Fruit fly (Drosophila melanogaster): ENCODE data around the gene Sry-alpha.

The Sry-alpha gene

DNA sequence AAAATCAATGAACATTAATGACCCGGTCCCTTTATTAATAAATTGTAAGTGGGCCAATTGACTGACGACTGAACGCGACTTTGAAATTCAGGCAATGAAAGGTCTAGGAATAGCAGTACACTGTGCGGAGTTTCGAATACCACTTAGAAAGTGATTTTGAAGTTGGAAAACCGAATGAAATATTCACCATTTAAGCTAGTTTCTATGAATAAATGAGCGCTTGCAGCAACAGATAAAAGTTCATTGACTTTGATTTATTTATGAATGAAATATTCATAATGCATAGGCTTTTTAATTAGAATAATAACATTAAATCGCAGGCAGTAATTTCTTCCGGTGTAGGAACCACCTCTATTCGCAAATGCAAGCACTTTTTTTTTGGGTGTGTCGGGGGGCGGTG, 18.5 kb upstream of the Sry-alpha start:
- no peak for TF ChIP-seq CG17801 (GFP tag; optimal IDR thresholded peaks at IDR 0.05; ENCODE audit: partially characterized antibody)

dm6 chr3R:30021559-30022451, 17.7 kb upstream of the Sry-alpha start, which contains the start of gene Mgat2:
Gene Mgat2, minus strand, starts transcription at chr3R:30022221.
- TF ChIP-seq CG17801 (GFP tag; optimal IDR thresholded peaks at IDR 0.05; ENCODE audit: partially characterized antibody) = peak; percentile 36

dm6 chr3R:30022452-30023028, 17.0 kb upstream of the Sry-alpha start, which contains the start of the genes RpS28a and Axn:
Gene RpS28a, minus strand, starts transcription at chr3R:30022648.
Gene Axn, plus strand, starts transcription at chr3R:30022842.
- TF ChIP-seq CG17801 (GFP tag; optimal IDR thresholded peaks at IDR 0.05; ENCODE audit: partially characterized antibody) = no peak

DNA sequence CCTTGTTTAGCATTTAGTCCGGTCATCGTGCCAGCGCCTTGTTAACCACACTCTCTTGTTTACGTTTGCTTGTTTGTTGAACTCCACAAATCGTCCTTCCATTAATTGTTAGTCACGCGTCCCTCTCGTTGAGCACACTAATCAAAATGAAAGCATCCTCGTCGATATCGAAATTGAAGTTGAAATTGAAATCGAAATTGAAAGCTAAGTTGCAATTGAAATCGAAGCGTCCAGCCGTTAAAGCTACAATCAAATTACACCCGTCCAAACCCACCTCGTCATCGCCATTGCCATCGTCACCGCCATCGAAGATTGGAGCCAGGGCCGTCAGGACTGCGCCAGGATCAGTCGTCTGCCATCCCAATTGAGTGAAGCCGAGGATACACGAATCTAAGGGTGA, 16.1 kb upstream of the Sry-alpha start:
- no peak for TF ChIP-seq CG17801 (GFP tag; optimal IDR thresholded peaks at IDR 0.05; ENCODE audit: partially characterized antibody)

dm6 chr3R:30030061-30030460, 9.5 kb upstream of the Sry-alpha start:
- TF ChIP-seq CG17801 (GFP tag; optimal IDR thresholded peaks at IDR 0.05; ENCODE audit: partially characterized antibody) = no peak

- no peak for TF ChIP-seq CG17801 (GFP tag; optimal IDR thresholded peaks at IDR 0.05; ENCODE audit: partially characterized antibody)
Observed at dm6 chr3R:30032281-30032680, 7.2 kb upstream of the Sry-alpha start.

dm6 chr3R:30036609-30037008, 2.9 kb upstream of the Sry-alpha start, which contains the start of gene ZIPIC:
Gene ZIPIC, minus strand, starts transcription at chr3R:30036870.
- no peak for TF ChIP-seq CG17801 (GFP tag; optimal IDR thresholded peaks at IDR 0.05; ENCODE audit: partially characterized antibody)

- TF ChIP-seq CG17801 (GFP tag; optimal IDR thresholded peaks at IDR 0.05; ENCODE audit: partially characterized antibody) = no peak
Observed at dm6 chr3R:30037630-30038029, 1.9 kb upstream of the Sry-alpha start, which contains the start of gene ocn. Gene ocn, minus strand, starts transcription at chr3R:30037730.

dm6 chr3R:30038628-30039027, 891 bp upstream of the Sry-alpha start, which contains the start of gene janB:
Gene janB, minus strand, starts transcription at chr3R:30038728.
- TF ChIP-seq CG17801 (GFP tag; optimal IDR thresholded peaks at IDR 0.05; ENCODE audit: partially characterized antibody) = no peak

DNA sequence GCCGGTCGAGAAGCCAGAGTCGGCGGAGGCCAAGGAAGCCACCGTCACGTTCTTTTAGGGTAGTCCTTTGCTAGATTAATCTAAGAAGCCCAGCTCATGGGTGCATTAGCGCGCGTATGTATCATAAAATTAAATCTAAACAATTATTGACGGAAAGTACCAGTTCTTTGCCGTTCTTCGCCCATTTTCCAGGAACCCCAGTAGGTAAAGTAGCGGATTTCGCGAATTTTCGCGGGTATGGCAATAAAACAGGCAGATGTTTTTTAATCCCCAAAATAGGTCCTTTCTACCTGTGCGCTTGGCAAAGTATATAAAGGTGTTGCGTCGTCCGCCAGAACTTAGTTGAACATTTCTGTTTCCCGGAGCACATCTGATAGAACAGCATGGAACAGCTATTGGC, 1.4 kb downstream of the Sry-alpha start:
- no peak for TF ChIP-seq CG17801 (GFP tag; optimal IDR thresholded peaks at IDR 0.05; ENCODE audit: partially characterized antibody)

dm6 chr3R:30043139-30043744, 3.7 kb downstream of the Sry-alpha start, which contains the start of gene Sry-delta:
Gene Sry-delta, plus strand, starts transcription at chr3R:30043341.
- TF ChIP-seq CG17801 (GFP tag; optimal IDR thresholded peaks at IDR 0.05; ENCODE audit: partially characterized antibody) = peak; percentile 68

- peak; percentile 95 for TF ChIP-seq CG17801 (GFP tag; optimal IDR thresholded peaks at IDR 0.05; ENCODE audit: partially characterized antibody)
Observed at dm6 chr3R:30046029-30047001, 6.8 kb downstream of the Sry-alpha start, which contains the start of the genes RpL32 and CG7943. Gene RpL32, minus strand, starts transcription at chr3R:30046161. Gene CG7943, plus strand, starts transcription at chr3R:30046470.

- TF ChIP-seq CG17801 (GFP tag; optimal IDR thresholded peaks at IDR 0.05; ENCODE audit: partially characterized antibody) = no peak
Observed at dm6 chr3R:30050448-30050847, 10.9 kb downstream of the Sry-alpha start.

dm6 chr3R:30051933-30052332, 12.4 kb downstream of the Sry-alpha start, which contains the start of gene CG15528:
Gene CG15528, minus strand, starts transcription at chr3R:30052112.
- no peak for TF ChIP-seq CG17801 (GFP tag; optimal IDR thresholded peaks at IDR 0.05; ENCODE audit: partially characterized antibody)

Measured in ovary, adult (tissue).